Worm (Caenorhabditis elegans) whole organism, young adult: ENCODE measurements around the gene wdr-62.

ENCODE experiments used
- B0019.2 ChIP-seq: fragments of 200-800 bp; sonication (Bioruptor generic); conservative IDR thresholded peaks from 2 replicates; pipeline ENCODE4 v1.3.6; 2022; ENCODE audit warnings: missing genetic modification reagents, missing genetic modification characterization, missing compliant biosample characterization
- C06A6.2 ChIP-seq: fragments of 200-800 bp; sonication (Bioruptor generic); conservative IDR thresholded peaks from 2 replicates; pipeline ENCODE4 v1.3.6; 2022; ENCODE audit warnings: missing genetic modification characterization, missing compliant biosample characterization
- C17E4.6 ChIP-seq: fragments of 200-800 bp; sonication (Bioruptor generic); IDR thresholded peaks from 2 replicates; pipeline ENCODE4 v1.3.6; 2022; ENCODE audit warnings: missing genetic modification reagents, missing genetic modification characterization, missing compliant biosample characterization
- F22D6.2 ChIP-seq: sonication (generic microtip); optimal IDR thresholded peaks from 2 replicates; lab custom pipeline; 2016; ENCODE audit warnings: mild to moderate bottlenecking, missing genetic modification characterization, missing compliant biosample characterization
- F23B12.7 ChIP-seq: sonication (generic microtip); optimal IDR thresholded peaks from 2 replicates; lab custom pipeline; 2017; ENCODE audit warnings: missing genetic modification characterization, mild to moderate bottlenecking, missing compliant biosample characterization, antibody characterized with exemption, moderate library complexity; ENCODE audit not compliant: insufficient read depth
- F33H1.4 ChIP-seq: fragments of 200-800 bp; sonication (Bioruptor generic); IDR thresholded peaks from 2 replicates; pipeline ENCODE4 v1.3.6; 2022; ENCODE audit warnings: missing genetic modification reagents, missing genetic modification characterization, missing compliant biosample characterization
- F37B4.10 ChIP-seq: fragments of 200-800 bp; sonication (Bioruptor generic); IDR thresholded peaks from 2 replicates; pipeline ENCODE4 v1.3.6; 2022; ENCODE audit warnings: missing genetic modification characterization, missing compliant biosample characterization
- F49E8.2 ChIP-seq: sonication (generic microtip); optimal IDR thresholded peaks from 3 replicates; lab custom pipeline; 2017; ENCODE audit warnings: missing genetic modification characterization, mild to moderate bottlenecking, missing compliant biosample characterization, antibody characterized with exemption, moderate library complexity; ENCODE audit not compliant: insufficient read depth
- F55B11.4 ChIP-seq: sonication (generic microtip); optimal IDR thresholded peaks from 2 replicates; lab custom pipeline; 2016; ENCODE audit warnings: missing compliant biosample characterization, missing genetic modification characterization, borderline replicate concordance; ENCODE audit not compliant: insufficient read depth
- F57A8.1 ChIP-seq: fragments of 200-800 bp; sonication (Bioruptor generic); optimal IDR thresholded peaks from 2 replicates; lab custom pipeline; 2018; ENCODE audit warnings: mild to moderate bottlenecking, missing genetic modification characterization, moderate library complexity, missing compliant biosample characterization
- K12H6.12 ChIP-seq: fragments of 200-800 bp; sonication (Bioruptor generic); optimal IDR thresholded peaks from 2 replicates; lab custom pipeline; 2018; ENCODE audit warnings: mild to moderate bottlenecking, missing genetic modification characterization, missing compliant biosample characterization
- T26A5.8 ChIP-seq: sonication (generic microtip); optimal IDR thresholded peaks from 2 replicates; lab custom pipeline; 2016; ENCODE audit warnings: missing genetic modification characterization, missing compliant biosample characterization
- ZK185.1 ChIP-seq: sonication (generic microtip); optimal IDR thresholded peaks from 2 replicates; lab custom pipeline; 2016; ENCODE audit warnings: mild to moderate bottlenecking, missing genetic modification characterization, missing compliant biosample characterization; ENCODE audit not compliant: poor library complexity, severe bottlenecking
- atf-7 ChIP-seq: sonication (generic microtip); optimal IDR thresholded peaks from 2 replicates; lab custom pipeline; 2017; ENCODE audit warnings: mild to moderate bottlenecking, missing genetic modification characterization, missing compliant biosample characterization
- attf-5 ChIP-seq: fragments of 200-800 bp; sonication (Bioruptor generic); optimal IDR thresholded peaks from 2 replicates; lab custom pipeline; 2018; ENCODE audit warnings: mild to moderate bottlenecking, missing genetic modification characterization, missing compliant biosample characterization
- attf-6 ChIP-seq: fragments of 200-800 bp; sonication (Bioruptor generic); IDR thresholded peaks from 2 replicates; pipeline ENCODE4 v1.3.6; 2022; ENCODE audit warnings: missing genetic modification reagents, missing genetic modification characterization, missing compliant biosample characterization
- bed-1 ChIP-seq: fragments of 200-800 bp; sonication (Bioruptor generic); IDR thresholded peaks from 2 replicates; pipeline ENCODE4 v1.3.6; 2022; ENCODE audit warnings: missing genetic modification reagents, missing genetic modification characterization, missing compliant biosample characterization
- ccch-3 ChIP-seq: fragments of 200-800 bp; sonication (Bioruptor generic); optimal IDR thresholded peaks from 2 replicates; lab custom pipeline; 2018; ENCODE audit warnings: mild to moderate bottlenecking, missing genetic modification characterization, missing compliant biosample characterization
- cebp-2 ChIP-seq: fragments of 200-800 bp; sonication (Bioruptor generic); IDR thresholded peaks from 2 replicates; pipeline ENCODE4 v1.3.6; 2022; ENCODE audit warnings: missing genetic modification characterization, missing compliant biosample characterization
- ceh-40 ChIP-seq: fragments of 200-800 bp; sonication (Bioruptor generic); IDR thresholded peaks from 2 replicates; pipeline ENCODE4 v1.3.6; 2022; ENCODE audit warnings: missing genetic modification characterization, missing compliant biosample characterization
- ceh-79 ChIP-seq: sonication (generic microtip); optimal IDR thresholded peaks from 2 replicates; lab custom pipeline; 2017; ENCODE audit warnings: mild to moderate bottlenecking, missing genetic modification characterization, missing compliant biosample characterization
- ceh-91 ChIP-seq: fragments of 200-800 bp; sonication (Bioruptor generic); IDR thresholded peaks from 2 replicates; pipeline ENCODE4 v1.3.6; 2022; ENCODE audit warnings: missing genetic modification reagents, missing genetic modification characterization, missing compliant biosample characterization
- dpl-1 ChIP-seq: fragments of 150-350 bp; optimal IDR thresholded peaks from 2 replicates; lab custom pipeline; 2014; ENCODE audit warnings: missing biosample characterization, missing genetic modification reagents, missing genetic modification characterization
- efl-1 ChIP-seq: fragments of 150-350 bp; optimal IDR thresholded peaks from 2 replicates; lab custom pipeline; 2014; ENCODE audit warnings: missing biosample characterization, missing genetic modification reagents, missing genetic modification characterization
- egrh-3 ChIP-seq: fragments of 200-800 bp; sonication (Bioruptor generic); IDR thresholded peaks from 2 replicates; pipeline ENCODE4 v1.3.6; 2022; ENCODE audit warnings: missing genetic modification reagents, missing genetic modification characterization, missing compliant biosample characterization
- ekl-4 ChIP-seq: fragments of 200-800 bp; sonication (Bioruptor generic); IDR thresholded peaks from 2 replicates; pipeline ENCODE4 v1.3.6; 2022; ENCODE audit warnings: missing genetic modification reagents, missing genetic modification characterization, missing compliant biosample characterization
- lag-1 ChIP-seq: fragments of 200-800 bp; sonication (Bioruptor generic); IDR thresholded peaks from 2 replicates; pipeline ENCODE4 v1.3.6; 2022; ENCODE audit warnings: missing genetic modification reagents, missing genetic modification characterization, missing compliant biosample characterization
- lin-26 ChIP-seq: fragments of 200-800 bp; sonication (Bioruptor generic); IDR thresholded peaks from 2 replicates; pipeline ENCODE4 v1.3.6; 2022; ENCODE audit warnings: missing genetic modification reagents, missing genetic modification characterization, missing compliant biosample characterization
- lin-35 ChIP-seq, 3 experiments: fragments of 150-350 bp in 2 of 3; sonication (generic microtip) in 1 of 3; optimal IDR thresholded peaks; 2 replicates each; lab custom pipeline; 2014 to 2018; ENCODE audit warnings: missing biosample characterization in 3 of 3, missing genetic modification characterization in 3 of 3, missing genetic modification reagents in 3 of 3
- lsy-27 ChIP-seq: sonication (generic microtip); optimal IDR thresholded peaks from 2 replicates; lab custom pipeline; 2017; ENCODE audit warnings: missing genetic modification characterization, mild to moderate bottlenecking, missing compliant biosample characterization, antibody characterized with exemption, missing genotype, borderline replicate concordance; ENCODE audit not compliant: insufficient read depth
- madf-3 ChIP-seq: fragments of 200-800 bp; sonication (Bioruptor generic); IDR thresholded peaks from 2 replicates; pipeline ENCODE4 v1.3.6; 2022; ENCODE audit warnings: missing genetic modification reagents, missing genetic modification characterization, missing compliant biosample characterization
- madf-6 ChIP-seq: fragments of 200-800 bp; sonication (Bioruptor generic); IDR thresholded peaks from 2 replicates; pipeline ENCODE4 v1.3.6; 2022; ENCODE audit warnings: missing genetic modification reagents, missing genetic modification characterization, missing compliant biosample characterization
- madf-8 ChIP-seq: fragments of 200-800 bp; sonication (Bioruptor generic); conservative IDR thresholded peaks from 2 replicates; pipeline ENCODE4 v1.3.6; 2022; ENCODE audit warnings: missing genetic modification reagents, missing genetic modification characterization, missing compliant biosample characterization
- mes-4 ChIP-seq: sonication (generic microtip); optimal IDR thresholded peaks from 2 replicates; lab custom pipeline; 2016; ENCODE audit warnings: missing genotype, missing genetic modification characterization, missing compliant biosample characterization
- mxl-1 ChIP-seq: sonication (generic microtip); optimal IDR thresholded peaks from 2 replicates; lab custom pipeline; 2016; ENCODE audit warnings: missing genetic modification characterization, missing compliant biosample characterization
- nhr-120 ChIP-seq: fragments of 200-800 bp; sonication (Bioruptor generic); IDR thresholded peaks from 2 replicates; pipeline ENCODE4 v1.3.6; 2022; ENCODE audit warnings: missing genetic modification characterization, missing compliant biosample characterization
- nhr-27 ChIP-seq: fragments of 200-800 bp; sonication (Bioruptor generic); optimal IDR thresholded peaks from 2 replicates; lab custom pipeline; 2018; ENCODE audit warnings: mild to moderate bottlenecking, missing genetic modification characterization, moderate library complexity, missing compliant biosample characterization
- nhr-90 ChIP-seq: sonication (generic microtip); optimal IDR thresholded peaks from 2 replicates; lab custom pipeline; 2016; ENCODE audit warnings: missing genotype, mild to moderate bottlenecking, missing genetic modification characterization, missing compliant biosample characterization
- sdz-38 ChIP-seq: sonication (generic microtip); optimal IDR thresholded peaks from 2 replicates; lab custom pipeline; 2016; ENCODE audit warnings: missing genotype, missing genetic modification characterization, missing compliant biosample characterization
- sptf-2 ChIP-seq: fragments of 200-800 bp; sonication (Bioruptor generic); optimal IDR thresholded peaks from 2 replicates; lab custom pipeline; 2018; ENCODE audit warnings: mild to moderate bottlenecking, missing genetic modification characterization, missing compliant biosample characterization
- tbp1 ChIP-seq: fragments of 200-800 bp; sonication (Bioruptor generic); optimal IDR thresholded peaks from 2 replicates; lab custom pipeline; 2018; ENCODE audit warnings: mild to moderate bottlenecking, missing genetic modification characterization, missing compliant biosample characterization
- tbx-9 ChIP-seq: sonication (generic microtip); optimal IDR thresholded peaks from 2 replicates; lab custom pipeline; 2016; ENCODE audit warnings: borderline replicate concordance, missing genetic modification characterization, inconsistent platforms, missing compliant biosample characterization
- tlf-1 ChIP-seq: fragments of 200-800 bp; sonication (Bioruptor generic); optimal IDR thresholded peaks from 2 replicates; lab custom pipeline; 2018; ENCODE audit warnings: mild to moderate bottlenecking, missing genetic modification characterization, missing compliant biosample characterization
- unc-130 ChIP-seq: sonication (generic microtip); optimal IDR thresholded peaks from 2 replicates; lab custom pipeline; 2016; ENCODE audit warnings: missing genetic modification reagents, missing genetic modification characterization, missing compliant biosample characterization
- unc-62 ChIP-seq: fragments of 150-350 bp; optimal IDR thresholded peaks from 2 replicates; lab custom pipeline; 2014; ENCODE audit warnings: missing biosample characterization, missing genetic modification reagents, missing genetic modification characterization
- xnd-1 ChIP-seq: sonication (generic microtip); optimal IDR thresholded peaks from 2 replicates; lab custom pipeline; 2016; ENCODE audit warnings: missing genotype, missing genetic modification reagents, missing genetic modification characterization, missing compliant biosample characterization
- zim-3 ChIP-seq: sonication (generic microtip); optimal IDR thresholded peaks from 2 replicates; lab custom pipeline; 2017; ENCODE audit warnings: mild to moderate bottlenecking, missing genetic modification characterization, moderate library complexity, missing compliant biosample characterization
- ztf-18 ChIP-seq: sonication (generic microtip); optimal IDR thresholded peaks from 2 replicates; lab custom pipeline; 2016; ENCODE audit warnings: missing genotype, mild to moderate bottlenecking, missing genetic modification characterization, missing compliant biosample characterization

The wdr-62 gene

ce11 chrV:9503152-9503817, 59.4 kb downstream of the wdr-62 start (continued):
- peak; percentile 43; the same call in 1 of the 2 replicates for TF ChIP-seq C06A6.2 (GFP tag; lab: Robert Waterston, UW)
- TF ChIP-seq C17E4.6 (GFP tag; lab: Robert Waterston, UW): no peak
- TF ChIP-seq F37B4.10 (GFP tag; lab: Robert Waterston, UW): no peak
- TF ChIP-seq nhr-27: peak; percentile 52
- no peak for TF ChIP-seq unc-62
- TF ChIP-seq ceh-91 (GFP tag; lab: Robert Waterston, UW): no peak
- TF ChIP-seq ZK185.1: peak; percentile 81
- TF ChIP-seq madf-3 (GFP tag; lab: Robert Waterston, UW): no peak
- peak; percentile 47 for TF ChIP-seq sptf-2 (GFP tag; lab: Kevin White, UChicago)
- peak; percentile 20 for TF ChIP-seq sdz-38
- TF ChIP-seq K12H6.12 (tag; lab: Kevin White, UChicago): peak; percentile 45
- TF ChIP-seq nhr-120 (GFP tag; lab: Robert Waterston, UW): peak; percentile 92; the same call in 1 of the 2 replicates
- TF ChIP-seq madf-8 (GFP tag; lab: Robert Waterston, UW): no peak
- TF ChIP-seq madf-6 (GFP tag; lab: Robert Waterston, UW): peak; percentile 67
- peak; percentile 58 for TF ChIP-seq nhr-90 (tag; lab: Kevin White, UChicago)
- peak; percentile 30 for TF ChIP-seq F22D6.2 (tag; lab: Kevin White, UChicago)
- TF ChIP-seq egrh-3 (GFP tag; lab: Robert Waterston, UW): no peak
- peak; percentile 46 for TF ChIP-seq T26A5.8 (tag; lab: Kevin White, UChicago)
- TF ChIP-seq unc-130 (GFP tag; lab: Kevin White, UChicago): no peak
- TF ChIP-seq cebp-2 (GFP tag; lab: Robert Waterston, UW): peak; percentile 83; the same call in 1 of the 2 replicates
- 0 out of 2 replicates have a peak, but pooled peaks have one; percentile 70 for TF ChIP-seq ceh-40 (GFP tag; lab: Robert Waterston, UW)
- no peak for TF ChIP-seq dpl-1 (GFP tag; lab: Kevin White, UChicago)
- no peak for TF ChIP-seq xnd-1 (tag; lab: Kevin White, UChicago)
- no peak for TF ChIP-seq tlf-1 (GFP tag; lab: Kevin White, UChicago)
- peak; percentile 24 for TF ChIP-seq attf-5 (GFP tag; lab: Kevin White, UChicago)
- peak; percentile 47 for TF ChIP-seq mes-4 (tag; lab: Kevin White, UChicago)
- peak; percentile 55 for TF ChIP-seq ceh-79 (tag; lab: Kevin White, UChicago)
- peak; percentile 96 for TF ChIP-seq tbp1 (GFP tag; lab: Kevin White, UChicago)
- peak in 1 of 3 experiments; percentile 53 for TF ChIP-seq lin-35 (GFP tag; optimal IDR thresholded peaks at IDR 0.05; lab: Kevin White, UChicago)
- no peak for TF ChIP-seq F49E8.2 (tag; lab: Kevin White, UChicago)
- peak; percentile 92 for TF ChIP-seq zim-3 (tag; lab: Kevin White, UChicago)
- TF ChIP-seq F33H1.4 (GFP tag; lab: Robert Waterston, UW): 0 out of 2 replicates have a peak, but pooled peaks have one; percentile 11
- peak; percentile 64 for TF ChIP-seq atf-7 (tag; lab: Kevin White, UChicago)
- TF ChIP-seq tbx-9 (tag; lab: Kevin White, UChicago): no peak
- no peak for TF ChIP-seq ccch-3 (GFP tag; lab: Kevin White, UChicago)
- no peak for TF ChIP-seq F57A8.1
- TF ChIP-seq F23B12.7 (tag; lab: Kevin White, UChicago): no peak
- peak; percentile 87 for TF ChIP-seq lin-26 (GFP tag; lab: Robert Waterston, UW)
- TF ChIP-seq mxl-1 (tag; lab: Kevin White, UChicago): peak; percentile 30
- TF ChIP-seq ztf-18 (tag; lab: Kevin White, UChicago): peak; percentile 78
- TF ChIP-seq lag-1 (GFP tag; lab: Robert Waterston, UW): no peak
- TF ChIP-seq B0019.2 (GFP tag; lab: Robert Waterston, UW): no peak
- TF ChIP-seq efl-1 (GFP tag; lab: Kevin White, UChicago): no peak
- TF ChIP-seq ekl-4 (GFP tag; lab: Robert Waterston, UW): peak; percentile 70
- no peak for TF ChIP-seq F55B11.4 (tag; lab: Kevin White, UChicago)
- TF ChIP-seq lsy-27 (tag; lab: Kevin White, UChicago): peak; percentile 12
- no peak for TF ChIP-seq attf-6 (GFP tag; lab: Robert Waterston, UW)
- TF ChIP-seq bed-1 (GFP tag; lab: Robert Waterston, UW): peak; percentile 64; the same call in 1 of the 2 replicates
